Worm (Caenorhabditis elegans): ENCODE results near the gene F17C11.13.

The F17C11.13 gene

DNA sequence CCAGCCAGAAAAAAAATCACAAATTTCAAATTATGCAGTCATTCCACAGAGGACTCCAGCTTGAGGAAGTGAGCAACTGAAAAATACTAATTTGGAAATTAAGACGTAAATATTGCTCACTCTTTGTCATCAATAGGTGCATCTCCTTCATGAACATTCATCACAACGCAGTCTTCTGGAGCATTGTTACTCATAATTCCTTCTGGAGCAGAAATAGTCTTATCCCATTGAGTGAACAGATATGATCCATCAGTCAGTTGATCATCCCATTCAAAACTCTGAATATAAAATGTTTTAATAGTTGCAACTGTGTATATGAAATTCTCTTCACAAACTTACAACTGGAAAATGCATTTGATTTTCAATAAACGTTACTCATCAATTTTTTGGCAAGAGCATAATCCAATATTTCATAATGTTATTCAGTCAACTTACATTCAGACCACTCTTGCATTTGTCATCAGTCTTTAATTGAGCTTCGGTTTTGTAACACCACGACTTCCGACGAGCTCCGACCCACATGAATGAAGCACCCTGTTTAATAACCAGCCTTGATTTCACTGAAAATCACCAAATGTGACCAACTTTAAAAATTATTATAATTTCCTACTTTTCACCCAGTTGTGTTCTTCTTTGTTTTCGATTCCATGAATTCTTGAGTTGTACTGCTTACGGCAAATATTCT lies 2.1 kb upstream of the F17C11.13 start (continued):
- TF ChIP-seq unc-62 (GFP tag; optimal IDR thresholded peaks at IDR 0.05 in 1 of 2) (peak; percentile 19 to 67), unc-62 (tag; optimal IDR thresholded peaks at IDR 0.05) (no peak), nhr-25 (tag; optimal IDR thresholded peaks at IDR 0.05; ENCODE audit: borderline replicate concordance, insufficient read depth) (peak; percentile 18), set-16 (GFP tag; IDR thresholded peaks at IDR 0.05) (no peak), hif-1 (tag; optimal IDR thresholded peaks at IDR 0.05) (peak in 1 of 2 experiments; percentile 6), daf-16 (GFP tag; optimal IDR thresholded peaks at IDR 0.05) (peak in 1 of 2 experiments; percentile 48), daf-16 (tag; optimal IDR thresholded peaks at IDR 0.05) (no peak), R02D3.7 (tag; optimal IDR thresholded peaks at IDR 0.05) (no peak)

DNA sequence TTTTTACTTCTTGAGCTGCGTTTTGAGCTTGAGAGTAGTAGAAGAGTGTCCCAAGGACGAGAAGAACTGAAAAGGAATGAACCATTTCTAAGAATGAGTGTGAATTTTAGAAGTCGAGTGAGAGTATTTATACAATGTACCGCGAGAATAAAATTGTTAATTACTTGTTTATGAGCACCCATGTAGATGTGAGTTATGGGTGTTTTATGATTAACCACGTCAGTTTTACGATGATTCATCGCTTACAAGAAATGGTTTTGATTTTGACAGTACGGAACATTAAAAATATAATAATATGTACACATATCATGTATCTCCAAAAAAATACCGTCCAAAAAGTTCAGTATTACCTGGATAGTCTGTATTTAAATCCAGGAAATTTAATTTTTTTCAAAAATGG lies 1.4 kb upstream of the F17C11.13 start, which contains the start of gene clec-221:
TSS of gene clec-221 (minus strand) at position 101 of the 400 bp plus-strand sequence.
- TF ChIP-seq F44E2.7 (GFP tag; IDR thresholded peaks at IDR 0.05) (no peak), lim-7 (GFP tag; IDR thresholded peaks at IDR 0.05) (no peak), F10B5.3 (tag; optimal IDR thresholded peaks at IDR 0.05) (no peak), sdz-12 (GFP tag; optimal IDR thresholded peaks at IDR 0.05) (no peak), rbr-2 (tag; optimal IDR thresholded peaks at IDR 0.05) (no peak), madf-5 (GFP tag; IDR thresholded peaks at IDR 0.05) (no peak), F37D6.2 (tag; optimal IDR thresholded peaks at IDR 0.05) (no peak), nhr-237 (tag; optimal IDR thresholded peaks at IDR 0.05) (no peak), Y105C5A.15 (GFP tag; IDR thresholded peaks at IDR 0.05) (no peak), mes-2 (tag; optimal IDR thresholded peaks at IDR 0.05; ENCODE audit: poor library complexity, severe bottlenecking) (no peak), D1046.2 (GFP tag; IDR thresholded peaks at IDR 0.05) (no peak), Y5F2A.4 (GFP tag; optimal IDR thresholded peaks at IDR 0.05) (no peak), egl-43 (GFP tag; IDR thresholded peaks at IDR 0.05) (no peak), dmd-6 (GFP tag; IDR thresholded peaks at IDR 0.05) (no peak), daf-12 (tag; optimal IDR thresholded peaks at IDR 0.05) (no peak), daf-16 (GFP tag; optimal IDR thresholded peaks at IDR 0.05) (no peak), daf-16 (tag; optimal IDR thresholded peaks at IDR 0.05) (no peak), pha-4 (GFP tag; IDR thresholded peaks at IDR 0.05) (no peak), pha-4 (tag; optimal IDR thresholded peaks at IDR 0.05) (no peak), attf-4 (tag; optimal IDR thresholded peaks at IDR 0.05) (no peak), pqm-1 (tag; optimal IDR thresholded peaks at IDR 0.05) (no peak), aha-1 (tag) (no peak)

DNA sequence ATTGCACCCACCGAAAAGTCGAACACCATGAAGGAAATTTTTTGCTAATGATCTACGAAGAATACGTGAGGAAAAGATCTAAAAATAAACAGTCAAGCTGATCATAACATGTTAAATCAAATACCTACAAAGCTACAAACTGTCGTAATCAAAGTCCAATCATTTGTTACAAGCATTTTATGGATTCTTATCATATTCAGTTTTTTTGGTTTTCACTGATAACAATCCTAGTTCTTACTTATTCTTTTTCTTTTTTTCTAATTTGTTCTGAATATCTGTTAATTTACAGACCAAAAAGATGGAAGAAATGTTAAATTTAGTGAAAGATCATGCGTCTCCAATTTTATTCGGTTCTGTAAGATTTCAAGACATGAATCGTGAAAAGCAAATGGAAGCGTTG lies 891 bp upstream of the F17C11.13 start, which contains the start of gene F17C11.6:
TSS of gene F17C11.6 (plus strand) at position 290 of the 400 bp plus-strand sequence.
- no peak for TF ChIP-seq sdz-12 (GFP tag; optimal IDR thresholded peaks at IDR 0.05)
- no peak for TF ChIP-seq daf-16 (GFP tag; optimal IDR thresholded peaks at IDR 0.05)
- TF ChIP-seq daf-16 (tag; optimal IDR thresholded peaks at IDR 0.05): peak; percentile 27
- TF ChIP-seq dve-1 (tag; optimal IDR thresholded peaks at IDR 0.05; ENCODE audit: insufficient read depth): peak; percentile 7
- no peak for TF ChIP-seq unc-62 (GFP tag; optimal IDR thresholded peaks at IDR 0.05 in 1 of 2)
- no peak for TF ChIP-seq unc-62 (tag; optimal IDR thresholded peaks at IDR 0.05)
- TF ChIP-seq zip-2 (tag; optimal IDR thresholded peaks at IDR 0.05): no peak
- no peak for TF ChIP-seq daf-8 (GFP tag; IDR thresholded peaks at IDR 0.05)

DNA sequence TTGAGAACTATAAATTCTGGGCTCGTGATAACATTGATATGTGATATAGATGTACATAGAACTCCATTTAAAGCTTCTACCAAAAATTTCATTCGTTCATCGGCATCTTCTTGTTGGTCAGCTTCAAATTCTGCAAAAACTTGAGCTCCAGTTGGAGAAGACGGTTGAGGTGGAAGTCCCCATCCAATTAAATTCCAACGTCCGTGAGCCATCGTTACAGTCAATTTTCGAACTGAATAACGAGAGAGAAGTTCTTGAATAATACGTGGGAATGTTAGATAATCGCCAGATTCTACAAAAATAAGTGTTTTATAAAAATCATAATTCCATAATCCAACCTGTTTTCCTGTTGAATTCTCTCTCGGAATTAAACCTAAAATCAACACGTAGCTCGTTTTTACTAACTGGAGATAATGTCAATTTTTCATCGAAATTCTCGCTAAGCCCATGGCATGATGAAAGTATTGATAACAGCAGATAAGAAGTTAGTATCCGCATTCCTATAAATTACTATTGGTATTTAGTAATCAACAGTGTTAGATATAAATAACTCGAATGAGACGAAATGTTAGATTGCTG lies 2.7 kb downstream of the F17C11.13 start, which contains the start of gene pigt-1:
TSS of gene pigt-1 (minus strand) at position 500 of the 579 bp plus-strand sequence.
- TF ChIP-seq D1046.2 (GFP tag; IDR thresholded peaks at IDR 0.05) (no peak), dmd-8 (GFP tag; IDR thresholded peaks at IDR 0.05) (no peak), unc-39 (tag; optimal IDR thresholded peaks at IDR 0.05) (no peak), php-3 (GFP tag; IDR thresholded peaks at IDR 0.05) (no peak), cey-2 (tag; optimal IDR thresholded peaks at IDR 0.05; ENCODE audit: borderline replicate concordance, insufficient read depth) (no peak), aly-2 (tag; optimal IDR thresholded peaks at IDR 0.05) (no peak), ceh-62 (tag; optimal IDR thresholded peaks at IDR 0.05) (no peak), nhr-42 (GFP tag; IDR thresholded peaks at IDR 0.05) (no peak), madf-5 (GFP tag; IDR thresholded peaks at IDR 0.05) (0 out of 4 replicates have a peak, but pooled peaks of 1 of the 2 experiments have one; percentile 48), vab-7 (GFP tag; IDR thresholded peaks at IDR 0.05) (no peak), nhr-25 (tag; optimal IDR thresholded peaks at IDR 0.05; ENCODE audit: borderline replicate concordance, insufficient read depth) (no peak), jun-1 (tag; optimal IDR thresholded peaks at IDR 0.05) (no peak), lin-29 (GFP tag; IDR thresholded peaks at IDR 0.05) (no peak), dmd-9 (GFP tag; IDR thresholded peaks at IDR 0.05) (no peak), snpc-4 (tag; optimal IDR thresholded peaks at IDR 0.05) (no peak), dmd-6 (GFP tag; IDR thresholded peaks at IDR 0.05) (no peak), daf-12 (tag; optimal IDR thresholded peaks at IDR 0.05) (no peak), F49E8.2 (tag; optimal IDR thresholded peaks at IDR 0.05; ENCODE audit: borderline replicate concordance) (no peak)

Measured in whole organism, L4 larva.